Fruit fly (Drosophila melanogaster) Kc167 (cell line): Measurements from ENCODE around the gene CG6675.

Experiments
- Myc ChIP-seq: fragments of >200 bp; optimal IDR thresholded peaks from 2 replicates; lab custom pipeline; 2017; ENCODE audit warnings: missing external identifiers
- Sin3A ChIP-seq: fragments of >200 bp; optimal IDR thresholded peaks from 2 replicates; lab custom pipeline; 2018; ENCODE audit warnings: missing external identifiers
- h ChIP-seq: fragments of >200 bp; optimal IDR thresholded peaks from 3 replicates; lab custom pipeline; 2018; ENCODE audit warnings: missing external identifiers
- insv ChIP-seq: fragments of >200 bp; optimal IDR thresholded peaks from 3 replicates; lab custom pipeline; 2018; ENCODE audit warnings: missing external identifiers
- psq ChIP-seq: fragments of >200 bp; optimal IDR thresholded peaks from 2 replicates; lab custom pipeline; 2017; ENCODE audit warnings: missing external identifiers

DNA sequence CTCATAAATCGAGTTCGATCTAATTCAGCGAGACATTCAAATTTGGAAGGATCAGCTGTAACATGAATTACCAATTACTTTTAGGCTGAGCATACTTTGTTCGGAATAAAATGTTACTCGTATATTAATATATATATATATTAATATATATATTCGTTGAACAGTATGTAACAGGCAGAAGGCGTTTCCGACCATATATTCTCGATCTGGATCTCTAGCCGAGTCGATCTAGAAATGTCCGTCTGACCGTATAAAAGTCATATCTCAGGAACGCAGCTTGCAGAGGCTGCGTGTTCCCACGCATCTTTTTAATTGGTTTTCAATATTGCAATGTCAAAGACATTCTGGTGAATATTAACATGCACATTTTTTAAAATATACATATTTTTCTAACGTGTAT lies 4.5 kb upstream of the CG6675 start, which contains the start of gene tplus3b:
- TF ChIP-seq psq (lab: Kevin White, UChicago) (no peak), Sin3A (lab: Kevin White, UChicago) (no peak), Myc (lab: Kevin White, UChicago) (no peak), h (lab: Kevin White, UChicago) (no peak), insv (no peak)
